Worm (Caenorhabditis elegans): ENCODE data around the gene plr-1.
A peak's percentile ranks its signal among the peaks of the same experiment; 100 is the strongest.

The plr-1 gene

DNA sequence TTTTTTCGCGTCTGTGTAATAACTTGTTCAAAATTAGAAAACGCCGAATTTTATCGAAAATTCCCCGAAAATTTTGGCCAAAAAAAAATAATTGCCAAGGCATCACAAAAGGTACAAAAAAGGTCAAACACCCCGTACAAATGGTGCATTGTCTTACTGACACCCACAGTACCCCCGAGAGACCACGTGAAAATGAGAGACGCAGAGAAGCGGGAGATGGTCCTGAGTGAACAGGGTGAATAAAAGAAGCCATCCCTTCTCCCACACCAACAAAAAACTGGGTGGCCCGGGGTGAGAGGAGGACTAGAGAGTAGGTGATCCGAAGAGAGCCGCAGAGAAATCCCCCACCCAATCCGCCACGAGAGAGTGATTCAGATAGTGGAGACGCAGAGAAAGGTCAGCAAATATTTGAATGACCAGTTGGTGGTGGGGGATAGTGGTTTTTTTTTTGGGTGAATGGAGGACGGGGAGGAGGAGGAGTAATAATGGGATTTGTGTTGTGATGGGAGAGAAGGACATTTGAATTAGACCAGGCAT is 24.7 kb downstream of the plr-1 start:
- TF ChIP-seq gei-17 (GFP tag; optimal IDR thresholded peaks at IDR 0.05) (no peak), him-1 (tag; optimal IDR thresholded peaks at IDR 0.05) (no peak), hmg-1.2 (GFP tag; IDR thresholded peaks at IDR 0.05) (peak; percentile 44; the same call in 1 of the 2 replicates), dox-1 (GFP tag; IDR thresholded peaks at IDR 0.05) (no peak), lir-1 (GFP tag; conservative IDR thresholded peaks at IDR 0.05) (no peak), ceh-58 (GFP tag; IDR thresholded peaks at IDR 0.05) (no peak), attf-3 (GFP tag; conservative IDR thresholded peaks at IDR 0.05) (no peak), zfh-2 (GFP tag; conservative IDR thresholded peaks at IDR 0.05) (peak; percentile 55), die-1 (tag; optimal IDR thresholded peaks at IDR 0.05) (no peak), ztf-3 (GFP tag; optimal IDR thresholded peaks at IDR 0.05) (no peak), ama-1 (optimal IDR thresholded peaks at IDR 0.05) (no peak), ama-1 (GFP tag; optimal IDR thresholded peaks at IDR 0.05) (no peak)

DNA sequence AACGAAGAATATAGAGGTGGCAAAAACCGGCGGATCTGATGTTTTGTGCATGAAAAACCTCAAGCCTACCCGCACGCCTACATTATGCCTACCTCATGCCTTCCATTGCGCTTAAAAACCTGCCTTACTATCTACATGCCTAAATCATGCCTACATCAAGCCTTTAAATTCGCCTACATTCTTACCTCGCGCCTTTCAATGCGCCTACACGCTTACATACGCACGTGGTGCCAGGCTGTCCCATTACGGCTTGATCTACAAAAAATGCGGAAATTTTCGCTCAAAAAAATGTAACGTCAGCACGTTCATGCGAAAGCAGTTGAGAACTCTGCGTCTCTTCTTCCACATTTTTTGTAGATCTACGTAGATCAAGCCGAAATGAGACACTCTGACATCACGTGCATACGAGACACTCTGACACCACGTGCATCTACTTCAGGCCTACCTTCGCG is 27.5 kb downstream of the plr-1 start, which contains the start of gene fbxa-220:
Gene fbxa-220 (minus strand): TSS at position 51 of the 452 bp plus-strand sequence.
- TF ChIP-seq unc-62 (GFP tag; optimal IDR thresholded peaks at IDR 0.05) (no peak), dox-1 (GFP tag; IDR thresholded peaks at IDR 0.05) (no peak), bed-1 (GFP tag; IDR thresholded peaks at IDR 0.05) (no peak)

DNA sequence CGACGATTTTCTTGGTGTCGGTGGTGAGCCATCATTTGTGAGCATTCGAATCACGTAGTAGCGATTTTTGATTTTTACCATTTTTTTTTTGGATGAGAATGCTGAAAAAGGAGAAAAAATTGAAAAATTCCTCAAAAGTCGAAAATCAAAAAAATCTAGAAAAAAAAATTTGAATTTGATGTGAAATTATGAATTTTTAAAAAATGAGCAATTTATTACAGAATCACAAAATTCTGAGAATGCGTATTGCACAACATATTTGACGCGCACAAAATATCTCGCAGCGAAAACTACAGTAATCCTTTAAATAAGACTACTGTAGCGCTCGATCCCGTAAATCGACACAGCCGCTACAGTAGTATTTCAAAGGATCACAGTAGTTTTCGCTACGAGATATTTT is 30.6 kb downstream of the plr-1 start, which contains the start of gene popl-5:
Gene popl-5 (minus strand): TSS at position 101 of the 400 bp plus-strand sequence.
- TF ChIP-seq B0035.1 (tag; optimal IDR thresholded peaks at IDR 0.05) (no peak), rpc-1 (optimal IDR thresholded peaks at IDR 0.05) (no peak), rpc-1 (tag; optimal IDR thresholded peaks at IDR 0.05) (no peak), repo-1 (tag; optimal IDR thresholded peaks at IDR 0.05) (no peak), mes-4 (tag; optimal IDR thresholded peaks at IDR 0.05) (no peak), egrh-3 (GFP tag; IDR thresholded peaks at IDR 0.05) (no peak), fkh-3 (tag; optimal IDR thresholded peaks at IDR 0.05) (no peak), lir-1 (GFP tag; conservative IDR thresholded peaks at IDR 0.05) (no peak), lin-35 (GFP tag; optimal IDR thresholded peaks at IDR 0.05) (no peak), unc-62 (GFP tag; optimal IDR thresholded peaks at IDR 0.05) (no peak), ceh-58 (GFP tag; IDR thresholded peaks at IDR 0.05) (no peak), ets-4 (GFP tag; optimal IDR thresholded peaks at IDR 0.05) (no peak), nhr-80 (tag; optimal IDR thresholded peaks at IDR 0.05) (no peak), D2030.7 (GFP tag; IDR thresholded peaks at IDR 0.05) (no peak), mel-28 (tag; optimal IDR thresholded peaks at IDR 0.05; ENCODE audit: borderline replicate concordance) (no peak), lsl-1 (GFP tag; optimal IDR thresholded peaks at IDR 0.05) (no peak)

DNA sequence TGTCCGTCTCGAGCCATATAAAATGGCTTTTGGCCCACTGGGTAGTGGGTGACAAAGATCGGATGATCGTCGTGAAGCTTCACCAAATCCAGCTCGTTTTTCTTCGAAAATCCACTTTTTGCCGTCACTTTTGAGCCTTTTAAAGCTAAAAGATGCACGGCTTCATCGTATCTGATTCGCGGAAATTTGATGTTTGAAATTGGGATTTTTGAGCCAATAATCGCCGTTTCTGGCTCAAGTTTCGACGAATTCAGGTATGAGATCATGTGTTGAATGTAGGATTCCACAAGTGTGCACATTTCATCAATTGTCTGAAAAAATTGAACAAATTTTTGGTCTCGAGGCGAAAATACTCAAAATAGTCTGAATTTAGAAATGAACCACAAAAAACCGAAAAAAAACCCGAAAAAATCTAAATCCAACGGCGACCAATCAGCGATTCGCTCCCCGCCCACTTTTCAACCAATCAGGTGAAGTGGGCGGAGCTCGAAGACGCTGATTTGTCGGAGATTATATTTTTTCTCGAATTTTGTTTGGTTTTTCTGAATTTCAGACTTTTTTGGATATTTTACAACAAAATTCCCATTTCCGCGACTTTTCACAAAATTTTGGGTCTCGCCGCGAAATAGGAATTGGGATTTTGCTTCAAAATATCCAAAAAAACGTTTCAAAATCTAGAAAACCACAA is 32.1 kb downstream of the plr-1 start:
- TF ChIP-seq ztf-18 (tag; optimal IDR thresholded peaks at IDR 0.05) (no peak), snpc-1.3 (tag; optimal IDR thresholded peaks at IDR 0.05; ENCODE audit: insufficient read depth) (no peak), ztf-6 (GFP tag; IDR thresholded peaks at IDR 0.05) (no peak), F23B12.7 (tag; optimal IDR thresholded peaks at IDR 0.05; ENCODE audit: insufficient read depth) (no peak), fkh-3 (tag; optimal IDR thresholded peaks at IDR 0.05) (no peak), hlh-26 (GFP tag; conservative IDR thresholded peaks at IDR 0.05) (no peak), sea-2 (GFP tag; IDR thresholded peaks at IDR 0.05) (no peak), Y56A3A.18 (GFP tag; IDR thresholded peaks at IDR 0.05) (no peak), unc-130 (GFP tag; optimal IDR thresholded peaks at IDR 0.05) (no peak), snpc-4 (GFP tag; optimal IDR thresholded peaks at IDR 0.05) (no peak), snpc-4 (tag; optimal IDR thresholded peaks at IDR 0.05) (no peak)

Measured in whole organism, young adult.